Fruit fly (Drosophila melanogaster) whole organism, prepupa: ENCODE measurements around the gene CG18417.

Source experiments
- CG10631 ChIP-seq: fragments of 200-800 bp; sonication (Bioruptor generic); optimal IDR thresholded peaks from 2 replicates; lab custom pipeline; 2016; ENCODE audit warnings: missing biosample characterization, missing genetic modification characterization
- CG11294 ChIP-seq: fragments of 200-800 bp; sonication (Bioruptor generic); IDR thresholded peaks from 2 replicates; pipeline ENCODE4 v1.3.6; 2022; ENCODE audit warnings: missing biosample characterization, missing genetic modification characterization
- CG11762 ChIP-seq: fragments of 200-800 bp; sonication (Bioruptor generic); optimal IDR thresholded peaks from 3 replicates; lab custom pipeline; 2016; ENCODE audit warnings: missing biosample characterization, missing genetic modification characterization; ENCODE audit not compliant: insufficient read depth
- CG11902 ChIP-seq: fragments of 200-800 bp; sonication (Bioruptor generic); optimal IDR thresholded peaks from 3 replicates; lab custom pipeline; 2016; ENCODE audit warnings: missing biosample characterization, missing genetic modification characterization
- CG15336 ChIP-seq: fragments of 200-800 bp; sonication (Bioruptor generic); IDR thresholded peaks from 2 replicates; pipeline ENCODE4 v1.3.6; 2022; ENCODE audit warnings: missing biosample characterization, missing genetic modification characterization
- CG1621 ChIP-seq: fragments of 200-800 bp; sonication (Bioruptor generic); optimal IDR thresholded peaks from 3 replicates; lab custom pipeline; 2018; ENCODE audit warnings: missing biosample characterization, mild to moderate bottlenecking, missing genetic modification characterization
- CG16779 ChIP-seq: fragments of 200-800 bp; sonication (Bioruptor generic); optimal IDR thresholded peaks from 3 replicates; lab custom pipeline; 2017; ENCODE audit warnings: missing biosample characterization, mild to moderate bottlenecking, missing genetic modification characterization
- CG3032 ChIP-seq: fragments of 200-800 bp; optimal IDR thresholded peaks from 2 replicates; lab custom pipeline; 2019; ENCODE audit warnings: missing biosample characterization, mild to moderate bottlenecking, missing genetic modification characterization, moderate library complexity
- CG31627 ChIP-seq: fragments of 200-800 bp; sonication (Bioruptor generic); optimal IDR thresholded peaks from 3 replicates; lab custom pipeline; 2016; ENCODE audit warnings: missing biosample characterization, missing genetic modification characterization
- CG32006 ChIP-seq: fragments of 200-800 bp; sonication (Bioruptor generic); optimal IDR thresholded peaks from 3 replicates; lab custom pipeline; 2017; ENCODE audit warnings: missing biosample characterization, mild to moderate bottlenecking, missing genetic modification characterization
- CG3919 ChIP-seq: fragments of 200-800 bp; sonication (Bioruptor generic); optimal IDR thresholded peaks from 3 replicates; lab custom pipeline; 2016; ENCODE audit warnings: missing biosample characterization, missing genetic modification characterization
- CG4318 ChIP-seq: fragments of 200-800 bp; sonication (Bioruptor generic); optimal IDR thresholded peaks from 3 replicates; lab custom pipeline; 2017; ENCODE audit warnings: missing biosample characterization, mild to moderate bottlenecking, missing genetic modification characterization
- CG6163 ChIP-seq: fragments of 200-800 bp; sonication (Bioruptor generic); IDR thresholded peaks from 3 replicates; pipeline ENCODE4 v1.3.6; 2022; ENCODE audit warnings: missing biosample characterization, missing genetic modification characterization
- CG6792 ChIP-seq: fragments of 200-800 bp; sonication (Bioruptor generic); optimal IDR thresholded peaks from 3 replicates; lab custom pipeline; 2016; ENCODE audit warnings: missing biosample characterization, missing genetic modification characterization
- CG6854 ChIP-seq: fragments of 200-800 bp; sonication (Bioruptor generic); optimal IDR thresholded peaks from 2 replicates; lab custom pipeline; 2017; ENCODE audit warnings: missing biosample characterization, mild to moderate bottlenecking, missing genetic modification characterization
- CG7368 ChIP-seq: fragments of 200-800 bp; sonication (Bioruptor generic); optimal IDR thresholded peaks from 3 replicates; lab custom pipeline; 2016; ENCODE audit warnings: missing biosample characterization, missing genetic modification characterization
- CG8119 ChIP-seq: fragments of 200-800 bp; sonication (Bioruptor generic); IDR thresholded peaks from 3 replicates; pipeline ENCODE4 v1.3.6; 2022; ENCODE audit warnings: missing biosample characterization, missing genetic modification characterization
- CG8319 ChIP-seq: fragments of 200-800 bp; sonication (Bioruptor generic); optimal IDR thresholded peaks from 3 replicates; lab custom pipeline; 2016; ENCODE audit warnings: missing biosample characterization, missing genetic modification characterization
- CG8632 ChIP-seq: fragments of 200-800 bp; sonication (Bioruptor generic); optimal IDR thresholded peaks from 3 replicates; lab custom pipeline; 2016; ENCODE audit warnings: missing biosample characterization, missing genetic modification characterization
- CG9139 ChIP-seq: fragments of 200-800 bp; sonication (Bioruptor generic); optimal IDR thresholded peaks from 3 replicates; lab custom pipeline; 2017; ENCODE audit warnings: missing biosample characterization, mild to moderate bottlenecking, missing genetic modification characterization
- Eip78C ChIP-seq: fragments of 200-800 bp; sonication (Bioruptor generic); peaks from one replicate; lab custom pipeline; 2016; ENCODE audit warnings: missing biosample characterization, missing genetic modification characterization
- Eip93F ChIP-seq: fragments of 200-800 bp; sonication (Bioruptor generic); optimal IDR thresholded peaks from 2 replicates; lab custom pipeline; 2016; ENCODE audit warnings: missing biosample characterization, mild to moderate bottlenecking, missing genetic modification characterization
- Ets21C ChIP-seq: fragments of 200-800 bp; sonication (Bioruptor generic); optimal IDR thresholded peaks from 3 replicates; lab custom pipeline; 2016; ENCODE audit warnings: missing biosample characterization, missing genetic modification characterization
- Hr38 ChIP-seq: sonication (Bioruptor generic); optimal IDR thresholded peaks from 2 replicates; lab custom pipeline; 2016; ENCODE audit warnings: missing biosample characterization, missing genetic modification characterization
- Hr39 ChIP-seq: fragments of 200-800 bp; sonication (Bioruptor generic); optimal IDR thresholded peaks from 2 replicates; lab custom pipeline; 2016; ENCODE audit warnings: missing biosample characterization, missing genetic modification characterization
- Hr4 ChIP-seq: fragments of 200-800 bp; sonication (Bioruptor generic); optimal IDR thresholded peaks from 3 replicates; lab custom pipeline; 2016; ENCODE audit warnings: missing biosample characterization, missing genetic modification characterization
- Lpt ChIP-seq: fragments of 200-800 bp; sonication (Bioruptor generic); optimal IDR thresholded peaks from 3 replicates; lab custom pipeline; 2016; ENCODE audit warnings: missing biosample characterization, missing genetic modification characterization
- OdsH ChIP-seq: fragments of 200-800 bp; sonication (Bioruptor generic); optimal IDR thresholded peaks from 3 replicates; lab custom pipeline; 2016; ENCODE audit warnings: missing biosample characterization, missing genetic modification characterization
- Smox ChIP-seq: fragments of 200-800 bp; sonication (Bioruptor generic); optimal IDR thresholded peaks from 3 replicates; lab custom pipeline; 2016; ENCODE audit warnings: missing biosample characterization, missing genetic modification characterization
- Sox102F ChIP-seq: fragments of 200-800 bp; sonication (Bioruptor generic); optimal IDR thresholded peaks from 2 replicates; lab custom pipeline; 2016; ENCODE audit warnings: missing biosample characterization, mild to moderate bottlenecking, missing genetic modification characterization
- Sox14 ChIP-seq: fragments of 200-800 bp; sonication (Bioruptor generic); optimal IDR thresholded peaks from 3 replicates; lab custom pipeline; 2016; ENCODE audit warnings: missing biosample characterization, missing genetic modification characterization
- Sox15 ChIP-seq: fragments of 200-800 bp; sonication (Bioruptor generic); optimal IDR thresholded peaks from 3 replicates; lab custom pipeline; 2016; ENCODE audit warnings: missing biosample characterization, missing genetic modification characterization
- achi ChIP-seq: fragments of 200-800 bp; sonication (Bioruptor generic); optimal IDR thresholded peaks from 3 replicates; lab custom pipeline; 2016; ENCODE audit warnings: missing biosample characterization, missing genetic modification characterization
- acj6 ChIP-seq: fragments of 200-800 bp; sonication (Bioruptor generic); optimal IDR thresholded peaks from 3 replicates; lab custom pipeline; 2016; ENCODE audit warnings: missing biosample characterization, missing genetic modification characterization
- cyc ChIP-seq: fragments of 200-800 bp; sonication (Bioruptor generic); optimal IDR thresholded peaks from 3 replicates; lab custom pipeline; 2016; ENCODE audit warnings: missing biosample characterization, missing genetic modification characterization
- dac ChIP-seq: fragments of 200-800 bp; sonication (Bioruptor generic); optimal IDR thresholded peaks from 2 replicates; lab custom pipeline; 2017; ENCODE audit warnings: missing biosample characterization, mild to moderate bottlenecking, missing genetic modification characterization
- dsx ChIP-seq: fragments of 200-800 bp; optimal IDR thresholded peaks from 3 replicates; lab custom pipeline; 2019; ENCODE audit warnings: missing biosample characterization, mild to moderate bottlenecking, missing genetic modification characterization, moderate library complexity; ENCODE audit not compliant: poor library complexity, severe bottlenecking
- eg ChIP-seq: fragments of 200-800 bp; sonication (Bioruptor generic); IDR thresholded peaks from 3 replicates; pipeline ENCODE4 v1.3.6; 2022; ENCODE audit warnings: missing biosample characterization, missing genetic modification characterization
- esn ChIP-seq: fragments of 200-800 bp; sonication (Bioruptor generic); optimal IDR thresholded peaks from 2 replicates; lab custom pipeline; 2016; ENCODE audit warnings: missing biosample characterization, mild to moderate bottlenecking, missing genetic modification characterization, moderate library complexity
- fd59A ChIP-seq: fragments of 200-800 bp; sonication (Bioruptor generic); optimal IDR thresholded peaks from 2 replicates; lab custom pipeline; 2017; ENCODE audit warnings: missing biosample characterization, mild to moderate bottlenecking, missing genetic modification characterization, missing genetic modification reagents
- fd85E ChIP-seq: fragments of 200-800 bp; sonication (Bioruptor generic); optimal IDR thresholded peaks from 3 replicates; lab custom pipeline; 2016; ENCODE audit warnings: missing biosample characterization, missing genetic modification characterization
- fkh ChIP-seq: fragments of 200-800 bp; sonication (Bioruptor generic); optimal IDR thresholded peaks from 3 replicates; lab custom pipeline; 2017; ENCODE audit warnings: missing biosample characterization, mild to moderate bottlenecking, missing genetic modification characterization, moderate library complexity
- lz ChIP-seq: fragments of 200-800 bp; sonication (Bioruptor generic); optimal IDR thresholded peaks from 3 replicates; lab custom pipeline; 2016; ENCODE audit warnings: missing biosample characterization, missing genetic modification characterization
- salr ChIP-seq, 2 experiments: fragments of 200-800 bp; sonication (Bioruptor generic); optimal IDR thresholded peaks; 3 replicates each; lab custom pipeline; 2016 to 2018; ENCODE audit warnings: missing biosample characterization in 2 of 2, missing genetic modification characterization in 2 of 2, mild to moderate bottlenecking in 1 of 2
- spab ChIP-seq: fragments of 200-800 bp; sonication (Bioruptor generic); optimal IDR thresholded peaks from 2 replicates; lab custom pipeline; 2017; ENCODE audit warnings: missing biosample characterization, mild to moderate bottlenecking, missing genetic modification characterization, missing genetic modification reagents
- ss ChIP-seq, 2 experiments: fragments of 200-800 bp; sonication (Bioruptor generic); optimal IDR thresholded peaks; 2 replicates in 1 of 2; 3 replicates in 1 of 2; lab custom pipeline; 2017 to 2018; ENCODE audit warnings: mild to moderate bottlenecking in 2 of 2, missing biosample characterization in 2 of 2, missing genetic modification characterization in 2 of 2, moderate library complexity in 1 of 2
- svp ChIP-seq: fragments of 200-800 bp; sonication (Bioruptor generic); peaks from one replicate; lab custom pipeline; 2016; ENCODE audit warnings: missing biosample characterization, missing genetic modification characterization
- topi ChIP-seq: fragments of 200-800 bp; sonication (Bioruptor generic); optimal IDR thresholded peaks from 3 replicates; lab custom pipeline; 2016; ENCODE audit warnings: missing biosample characterization, missing genetic modification characterization
- vri ChIP-seq: fragments of 200-800 bp; sonication (Bioruptor generic); optimal IDR thresholded peaks from 3 replicates; lab custom pipeline; 2016; ENCODE audit warnings: missing biosample characterization, mild to moderate bottlenecking, missing genetic modification characterization

CG18417 gene

DNA sequence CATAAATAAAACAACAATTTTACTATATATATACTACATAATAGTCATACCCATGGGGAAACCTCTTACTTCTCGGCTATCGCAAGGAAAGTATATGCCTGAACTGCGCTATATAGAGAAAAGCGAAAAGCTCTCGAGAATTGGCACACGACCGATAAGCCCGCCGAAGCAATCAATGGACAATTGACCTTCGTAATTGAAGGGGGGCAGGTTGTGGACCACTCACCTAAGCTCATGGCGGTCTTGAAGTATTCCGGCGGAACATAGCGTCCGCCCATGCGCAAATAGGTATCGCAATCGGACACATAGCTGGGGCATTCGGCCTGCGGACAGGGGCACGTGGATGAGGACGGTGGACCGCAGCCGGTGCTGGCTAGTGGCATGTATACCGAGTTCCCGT lies 19.5 kb upstream of the CG18417 start:
- TF ChIP-seq CG1621 (tag; lab: Kevin White, UChicago) (no peak), svp (GFP tag; lab: Kevin White, UChicago) (peak; percentile 97)

DNA sequence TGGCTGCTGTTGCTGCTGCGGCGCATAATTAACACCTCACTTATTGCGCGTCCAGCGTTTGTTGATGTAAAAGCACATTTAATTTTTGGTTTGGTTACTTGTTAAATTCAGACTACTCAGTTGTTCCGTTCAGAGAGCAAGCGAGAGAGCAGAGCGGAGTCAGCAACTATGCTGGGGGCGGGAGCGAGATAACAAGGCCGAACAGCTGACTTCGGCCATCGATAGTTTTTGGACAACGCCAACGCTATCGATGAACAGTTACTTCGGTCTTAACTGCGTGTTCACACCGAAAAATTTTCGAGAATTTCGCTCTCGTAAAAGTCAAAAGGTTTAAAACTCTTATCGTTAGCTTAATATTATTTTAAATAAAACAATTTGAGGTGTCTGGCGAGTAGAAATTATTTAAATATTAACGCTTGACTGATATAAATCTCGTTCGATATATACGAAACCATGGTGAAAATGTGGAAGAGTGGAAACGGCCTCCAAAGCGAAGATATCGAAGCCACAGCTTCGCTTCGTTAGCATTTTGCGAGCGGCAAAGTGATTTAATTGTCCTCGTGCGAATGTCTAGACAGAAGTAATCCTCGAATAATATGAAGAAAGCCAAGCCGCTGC lies 18.4 kb upstream of the CG18417 start, which contains the start of the genes SMSr and smid:
SMSr (minus strand) TSS at position 116 of the 618 bp plus-strand sequence.
smid (plus strand) TSS at position 256 of the 618 bp plus-strand sequence.
- TF ChIP-seq CG6163 (peak; percentile 41; the same call in 1 of the 3 replicates), CG4318 (GFP tag; lab: Kevin White, UChicago) (peak; percentile 47), CG11294 (GFP tag; lab: Robert Waterston, UW) (no peak), salr (GFP tag; optimal IDR thresholded peaks at IDR 0.05; lab: Kevin White, UChicago) (peak in 1 of 2 experiments; percentile 68), esn (peak; percentile 63), CG32006 (GFP tag; lab: Kevin White, UChicago) (no peak), fkh (GFP tag; lab: Kevin White, UChicago) (no peak), Sox14 (GFP tag; lab: Kevin White, UChicago) (peak; percentile 77), CG31627 (peak; percentile 70), Hr4 (GFP tag; lab: Kevin White, UChicago) (peak; percentile 71), fd85E (no peak), fd59A (GFP tag; lab: Kevin White, UChicago) (no peak), topi (peak; percentile 65), cyc (GFP tag; lab: Kevin White, UChicago) (peak; percentile 64), Hr39 (GFP tag; lab: Kevin White, UChicago) (peak; percentile 66), spab (GFP tag; lab: Kevin White, UChicago) (no peak), acj6 (GFP tag; lab: Kevin White, UChicago) (peak; percentile 71), CG6792 (GFP tag; lab: Kevin White, UChicago) (peak; percentile 56), CG11902 (peak; percentile 33), eg (GFP tag; lab: Robert Waterston, UW) (no peak), CG8632 (no peak), Smox (GFP tag; lab: Kevin White, UChicago) (no peak), Hr38 (no peak), achi (GFP tag; lab: Kevin White, UChicago) (peak; percentile 44), CG6854 (peak; percentile 44), CG16779 (no peak), lz (GFP tag; lab: Kevin White, UChicago) (peak; percentile 71), CG3032 (tag; lab: Kevin White, UChicago) (peak; percentile 56), Eip78C (GFP tag; lab: Kevin White, UChicago) (peak; percentile 79), CG1621 (tag; lab: Kevin White, UChicago) (peak; percentile 31), CG8119 (GFP tag; lab: Robert Waterston, UW) (no peak), Sox102F (GFP tag; lab: Kevin White, UChicago) (peak; percentile 50), Sox15 (GFP tag; lab: Kevin White, UChicago) (peak; percentile 53), CG9139 (GFP tag; lab: Kevin White, UChicago) (no peak), dsx (GFP tag; lab: Kevin White, UChicago) (peak; percentile 27), CG15336 (GFP tag; lab: Robert Waterston, UW) (peak; percentile 32; the same call in 1 of the 2 replicates), OdsH (GFP tag; lab: Kevin White, UChicago) (peak; percentile 70), CG11762 (no peak), CG7368 (no peak), CG3919 (GFP tag; lab: Kevin White, UChicago) (peak; percentile 58), CG10631 (GFP tag; lab: Kevin White, UChicago) (peak; percentile 55), ss (GFP tag; optimal IDR thresholded peaks at IDR 0.05; lab: Kevin White, UChicago) (peak in 1 of 2 experiments; percentile 4), Eip93F (GFP tag; lab: Kevin White, UChicago) (no peak), vri (GFP tag; lab: Kevin White, UChicago) (no peak), Lpt (GFP tag; lab: Kevin White, UChicago) (peak; percentile 46), dac (peak; percentile 2), CG8319 (GFP tag; lab: Kevin White, UChicago) (peak; percentile 7), svp (GFP tag; lab: Kevin White, UChicago) (peak; percentile 86), Ets21C (peak; percentile 57)
